Worm (Caenorhabditis elegans): ENCODE data around the gene tag-267.
A peak's percentile ranks its signal among the peaks of the same experiment; 100 is the strongest.

Gene tag-267

ce11 chrIII:668303-668893, 27.8 kb downstream of the tag-267 start, which contains the start of gene W02B3.3 (continued):
- TF ChIP-seq mxl-2 (GFP tag; conservative IDR thresholded peaks at IDR 0.05): no peak
- TF ChIP-seq nhr-6 (tag; optimal IDR thresholded peaks at IDR 0.05): no peak
- TF ChIP-seq lin-1 (GFP tag; IDR thresholded peaks at IDR 0.05): no peak
- no peak for TF ChIP-seq D1046.2 (GFP tag; IDR thresholded peaks at IDR 0.05)
- no peak for TF ChIP-seq spr-1 (tag; optimal IDR thresholded peaks at IDR 0.05)
- no peak for TF ChIP-seq F26F4.8 (GFP tag; conservative IDR thresholded peaks at IDR 0.05)
- TF ChIP-seq lsy-2 (tag; optimal IDR thresholded peaks at IDR 0.05): peak; percentile 34 to 73
- TF ChIP-seq skn-1 (tag; optimal IDR thresholded peaks at IDR 0.05): no peak
- no peak for TF ChIP-seq nhr-48 (tag; optimal IDR thresholded peaks at IDR 0.05)
- no peak for TF ChIP-seq nhr-25 (tag; optimal IDR thresholded peaks at IDR 0.05; ENCODE audit: borderline replicate concordance, insufficient read depth)
- no peak for TF ChIP-seq attf-4 (tag; optimal IDR thresholded peaks at IDR 0.05)
- TF ChIP-seq saeg-2 (GFP tag; IDR thresholded peaks at IDR 0.05): no peak
- TF ChIP-seq lir-3 (tag; optimal IDR thresholded peaks at IDR 0.05): no peak
- no peak for TF ChIP-seq nhr-102 (tag; optimal IDR thresholded peaks at IDR 0.05)
- no peak for TF ChIP-seq ztf-7 (tag; optimal IDR thresholded peaks at IDR 0.05)
- no peak for TF ChIP-seq nhr-41 (GFP tag; IDR thresholded peaks at IDR 0.05)
- TF ChIP-seq sdz-12 (GFP tag; optimal IDR thresholded peaks at IDR 0.05): no peak
- no peak for TF ChIP-seq zfp-3 (GFP tag; conservative IDR thresholded peaks at IDR 0.05)
- TF ChIP-seq ZK337.2 (GFP tag; IDR thresholded peaks at IDR 0.05): no peak
- TF ChIP-seq unc-39 (tag; optimal IDR thresholded peaks at IDR 0.05): no peak
- TF ChIP-seq arid-1 (GFP tag; conservative IDR thresholded peaks at IDR 0.05): no peak
- TF ChIP-seq dpl-1 (GFP tag; optimal IDR thresholded peaks at IDR 0.05): no peak
- TF ChIP-seq madf-9 (GFP tag; conservative IDR thresholded peaks at IDR 0.05): no peak
- peak; percentile 57; the same call in 1 of the 2 replicates for TF ChIP-seq egl-43 (GFP tag; IDR thresholded peaks at IDR 0.05)
- no peak for TF ChIP-seq nhr-77 (tag; optimal IDR thresholded peaks at IDR 0.05)
- TF ChIP-seq aly-2 (tag; optimal IDR thresholded peaks at IDR 0.05): no peak
- TF ChIP-seq set-16 (GFP tag; IDR thresholded peaks at IDR 0.05): peak; percentile 59
- TF ChIP-seq mes-2 (tag; optimal IDR thresholded peaks at IDR 0.05; ENCODE audit: poor library complexity, severe bottlenecking): peak; percentile 62
- peak; percentile 78 for TF ChIP-seq hmg-1.1 (GFP tag; IDR thresholded peaks at IDR 0.05)
- TF ChIP-seq unc-62 (GFP tag; optimal IDR thresholded peaks at IDR 0.05 in 1 of 2): peak in 1 of 2 experiments; percentile 94
- no peak for TF ChIP-seq unc-62 (tag; optimal IDR thresholded peaks at IDR 0.05)
- TF ChIP-seq ceh-32 (tag; optimal IDR thresholded peaks at IDR 0.05; ENCODE audit: poor library complexity): no peak

DNA sequence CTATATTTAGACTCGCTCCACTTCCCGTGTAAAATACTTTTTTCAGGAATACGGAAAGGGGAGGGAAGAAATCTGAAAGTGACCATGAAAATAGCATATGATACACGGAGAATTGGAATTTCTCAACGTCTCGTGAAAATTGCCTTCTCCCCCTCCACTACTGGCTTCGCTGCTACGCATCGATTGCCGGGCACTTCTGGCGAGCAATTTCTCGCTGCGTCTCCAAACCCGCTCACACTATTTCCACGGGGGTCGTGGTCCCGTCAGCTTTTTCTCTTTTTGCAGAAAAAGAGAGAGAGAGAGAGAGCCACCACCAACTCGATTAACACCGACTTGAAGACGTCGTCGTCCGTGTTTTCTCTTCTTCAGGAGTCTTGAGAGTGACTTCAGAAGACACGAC, 30.4 kb downstream of the tag-267 start:
- TF ChIP-seq aha-1 (tag) (no peak), set-16 (GFP tag; IDR thresholded peaks at IDR 0.05) (peak; percentile 63), hif-1 (tag; optimal IDR thresholded peaks at IDR 0.05) (peak in 1 of 2 experiments; percentile 35), F26F4.8 (GFP tag; conservative IDR thresholded peaks at IDR 0.05) (no peak), rbr-2 (tag; optimal IDR thresholded peaks at IDR 0.05) (peak; percentile 76), egl-43 (GFP tag; IDR thresholded peaks at IDR 0.05) (peak; percentile 60; the same call in 1 of the 2 replicates), lin-38 (GFP tag; IDR thresholded peaks at IDR 0.05) (peak; percentile 32), ceh-28 (tag; optimal IDR thresholded peaks at IDR 0.05) (no peak), fkh-10 (GFP tag; optimal IDR thresholded peaks at IDR 0.05) (peak; percentile 77), hmg-1.1 (GFP tag; IDR thresholded peaks at IDR 0.05) (peak; percentile 76), spr-1 (tag; optimal IDR thresholded peaks at IDR 0.05) (no peak), unc-62 (GFP tag; optimal IDR thresholded peaks at IDR 0.05 in 1 of 2) (peak in 1 of 2 experiments; percentile 10), unc-62 (tag; optimal IDR thresholded peaks at IDR 0.05) (no peak), nhr-11 (tag; optimal IDR thresholded peaks at IDR 0.05) (peak; percentile 51), hlh-30 (tag; optimal IDR thresholded peaks at IDR 0.05; ENCODE audit: insufficient read depth) (peak; percentile 73), mdl-1 (tag; optimal IDR thresholded peaks at IDR 0.05) (peak in 1 of 2 experiments; percentile 64), lsy-2 (tag; optimal IDR thresholded peaks at IDR 0.05) (peak in 1 of 2 experiments; percentile 65), hlh-11 (tag; optimal IDR thresholded peaks at IDR 0.05) (peak; percentile 30), T26A8.4 (GFP tag; IDR thresholded peaks at IDR 0.05) (no peak), ctbp-1 (GFP tag; IDR thresholded peaks at IDR 0.05) (peak; percentile 77), mep-1 (tag; optimal IDR thresholded peaks at IDR 0.05) (peak; percentile 62), dmd-6 (GFP tag; IDR thresholded peaks at IDR 0.05) (peak; percentile 7; the same call in 1 of the 2 replicates), F37D6.2 (tag; optimal IDR thresholded peaks at IDR 0.05) (peak; percentile 61), ces-1 (GFP tag; optimal IDR thresholded peaks at IDR 0.05) (peak; percentile 71)
